Fruit fly (Drosophila melanogaster): ENCODE data around the gene Zcchc7.

Zcchc7 gene

DNA sequence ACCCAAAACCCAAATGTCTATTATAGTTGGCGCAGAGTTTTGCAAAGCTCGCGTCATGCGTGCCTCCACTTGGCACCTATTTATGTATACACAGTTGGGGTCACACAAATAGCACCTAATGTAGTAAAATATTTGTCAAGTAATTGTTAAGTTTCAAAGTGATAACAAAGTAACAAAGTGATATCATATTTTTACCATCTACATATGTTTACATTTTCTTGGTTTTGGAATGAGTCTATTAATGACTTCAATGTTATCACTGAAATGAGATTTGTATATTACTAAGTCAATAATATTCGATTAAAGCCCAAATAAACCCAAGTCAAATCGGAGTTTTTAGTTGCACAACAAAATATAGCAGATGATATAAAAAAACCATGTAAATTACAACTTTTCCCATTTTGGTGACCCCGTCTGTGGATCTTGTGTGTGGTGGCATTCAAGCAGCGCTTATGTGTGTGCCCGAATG is 27.3 kb downstream of the Zcchc7 start (continued):
- TF ChIP-seq CG13123 (GFP tag; optimal IDR thresholded peaks at IDR 0.05) (no peak), Sin3A (optimal IDR thresholded peaks at IDR 0.05) (no peak), CG10462 (GFP tag; optimal IDR thresholded peaks at IDR 0.05) (peak; percentile 30), ewg (GFP tag; optimal IDR thresholded peaks at IDR 0.05) (peak; percentile 54), zen2 (GFP tag; IDR thresholded peaks at IDR 0.05; ENCODE audit: partially characterized antibody) (no peak), CkIIα-i1 (GFP tag; IDR thresholded peaks at IDR 0.05) (no peak), CG7271 (tag; optimal IDR thresholded peaks at IDR 0.05) (no peak), CG17385 (GFP tag; optimal IDR thresholded peaks at IDR 0.05) (peak; percentile 73), CG8290 (GFP tag; optimal IDR thresholded peaks at IDR 0.05) (no peak), CG8290 (tag; optimal IDR thresholded peaks at IDR 0.05) (peak in 1 of 2 experiments; percentile 70), unpg (GFP tag; optimal IDR thresholded peaks at IDR 0.05) (peak; percentile 79), fd102C (GFP tag; optimal IDR thresholded peaks at IDR 0.05) (no peak), CoRest (tag; optimal IDR thresholded peaks at IDR 0.05) (peak; percentile 82), CG12299 (tag; optimal IDR thresholded peaks at IDR 0.05) (peak; percentile 73), CG3065 (GFP tag; optimal IDR thresholded peaks at IDR 0.05) (no peak), grau (tag; optimal IDR thresholded peaks at IDR 0.05) (peak; percentile 81), ab (GFP tag; optimal IDR thresholded peaks at IDR 0.05) (no peak), Dad (GFP tag; optimal IDR thresholded peaks at IDR 0.05) (peak; percentile 28), dm (GFP tag; optimal IDR thresholded peaks at IDR 0.05) (peak; percentile 26), CG11247 (GFP tag; IDR thresholded peaks at IDR 0.05) (no peak), HLH3B (GFP tag; IDR thresholded peaks at IDR 0.05) (peak; percentile 38; the same call in 1 of the 2 replicates), zfh1 (GFP tag; IDR thresholded peaks at IDR 0.05) (0 out of 3 replicates have a peak, but pooled peaks have one; percentile 21), pzg (GFP tag; optimal IDR thresholded peaks at IDR 0.05) (no peak), Eip74EF (GFP tag; optimal IDR thresholded peaks at IDR 0.05) (peak in 1 of 2 experiments; percentile 65), Camta (GFP tag; optimal IDR thresholded peaks at IDR 0.05) (peak; percentile 27), fd64A (GFP tag; optimal IDR thresholded peaks at IDR 0.05) (peak; percentile 0), CG14710 (tag; optimal IDR thresholded peaks at IDR 0.05) (peak; percentile 34), tgo (GFP tag; IDR thresholded peaks at IDR 0.05) (peak; percentile 54), Fer2 (tag; optimal IDR thresholded peaks at IDR 0.05) (peak; percentile 41), cwo (GFP tag; optimal IDR thresholded peaks at IDR 0.05) (peak; percentile 64), cg (GFP tag; optimal IDR thresholded peaks at IDR 0.05) (peak; percentile 33), kah (GFP tag; optimal IDR thresholded peaks at IDR 0.05) (peak; percentile 60), pita (GFP tag; optimal IDR thresholded peaks at IDR 0.05) (no peak), CG4730 (GFP tag; IDR thresholded peaks at IDR 0.05) (0 out of 2 replicates have a peak, but pooled peaks have one; percentile 23), CG5245 (GFP tag; optimal IDR thresholded peaks at IDR 0.05) (peak; percentile 43), kay (GFP tag; optimal IDR thresholded peaks at IDR 0.05) (no peak), esg (GFP tag; conservative IDR thresholded peaks at IDR 0.05) (peak; percentile 61), her (GFP tag; optimal IDR thresholded peaks at IDR 0.05) (peak; percentile 17), danr (GFP tag; IDR thresholded peaks at IDR 0.05) (no peak), Adf1 (GFP tag; IDR thresholded peaks at IDR 0.05) (0 out of 2 replicates have a peak, but pooled peaks have one; percentile 6), Atf-2 (GFP tag; optimal IDR thresholded peaks at IDR 0.05) (peak; percentile 36), lov (optimal IDR thresholded peaks at IDR 0.05) (no peak), lov (GFP tag; IDR thresholded peaks at IDR 0.05) (no peak), peb (GFP tag; IDR thresholded peaks at IDR 0.05) (no peak), rib (GFP tag; IDR thresholded peaks at IDR 0.05) (peak; percentile 53; the same call in 1 of the 2 replicates), fru (optimal IDR thresholded peaks at IDR 0.05) (no peak), CG2712 (tag; optimal IDR thresholded peaks at IDR 0.05) (peak; percentile 78), Hand (GFP tag; optimal IDR thresholded peaks at IDR 0.05) (peak; percentile 40), tin (GFP tag; optimal IDR thresholded peaks at IDR 0.05) (peak; percentile 48), CG7786 (GFP tag; optimal IDR thresholded peaks at IDR 0.05) (peak; percentile 43), CG18764 (GFP tag; optimal IDR thresholded peaks at IDR 0.05) (peak; percentile 39), HLH54F (GFP tag; optimal IDR thresholded peaks at IDR 0.05) (peak; percentile 28)

Data from whole organism, embryonic.